Fruit fly (Drosophila melanogaster) Kc167 (cell line): Measurements from ENCODE around the gene CG31275.

Experiments
- Myc ChIP-seq: fragments of >200 bp; optimal IDR thresholded peaks from 2 replicates; lab custom pipeline; 2017; ENCODE audit warnings: missing external identifiers
- Sin3A ChIP-seq: fragments of >200 bp; optimal IDR thresholded peaks from 2 replicates; lab custom pipeline; 2018; ENCODE audit warnings: missing external identifiers
- h ChIP-seq: fragments of >200 bp; optimal IDR thresholded peaks from 3 replicates; lab custom pipeline; 2018; ENCODE audit warnings: missing external identifiers
- insv ChIP-seq: fragments of >200 bp; optimal IDR thresholded peaks from 3 replicates; lab custom pipeline; 2018; ENCODE audit warnings: missing external identifiers
- psq ChIP-seq: fragments of >200 bp; optimal IDR thresholded peaks from 2 replicates; lab custom pipeline; 2017; ENCODE audit warnings: missing external identifiers
- ttk ChIP-seq: sonication (Bioruptor generic); optimal IDR thresholded peaks from 2 replicates; lab custom pipeline; 2017; ENCODE audit warnings: missing external identifiers

Gene CG31275

dm6 chr3R:16750029-16750619 lies 1.0 kb downstream of the CG31275 start:
- TF ChIP-seq ttk (lab: Kevin White, UChicago) (no peak), psq (lab: Kevin White, UChicago) (no peak), Sin3A (lab: Kevin White, UChicago) (no peak), h (no peak), insv (lab: Kevin White, UChicago) (no peak), Myc (lab: Kevin White, UChicago) (no peak)

- TF ChIP-seq Myc (lab: Kevin White, UChicago) (no peak), h (no peak), psq (lab: Kevin White, UChicago) (no peak), ttk (lab: Kevin White, UChicago) (no peak), Sin3A (lab: Kevin White, UChicago) (no peak), insv (lab: Kevin White, UChicago) (no peak)
Observed at dm6 chr3R:16748558-16749172, 2.5 kb downstream of the CG31275 start.

- no peak for TF ChIP-seq ttk (lab: Kevin White, UChicago)
- TF ChIP-seq psq (lab: Kevin White, UChicago): no peak
- TF ChIP-seq h: no peak
- no peak for TF ChIP-seq insv (lab: Kevin White, UChicago)
- no peak for TF ChIP-seq Sin3A (lab: Kevin White, UChicago)
- TF ChIP-seq Myc (lab: Kevin White, UChicago): no peak
Observed at dm6 chr3R:16746785-16747184, 4.3 kb downstream of the CG31275 start.

dm6 chr3R:16745150-16745549 lies 6.0 kb downstream of the CG31275 start:
- TF ChIP-seq Myc (lab: Kevin White, UChicago) (no peak), psq (lab: Kevin White, UChicago) (no peak), Sin3A (lab: Kevin White, UChicago) (no peak), insv (lab: Kevin White, UChicago) (no peak), h (no peak), ttk (lab: Kevin White, UChicago) (no peak)

dm6 chr3R:16744290-16744689 lies 6.8 kb downstream of the CG31275 start:
- TF ChIP-seq Sin3A (lab: Kevin White, UChicago): no peak
- TF ChIP-seq h: no peak
- no peak for TF ChIP-seq psq (lab: Kevin White, UChicago)
- TF ChIP-seq insv (lab: Kevin White, UChicago): no peak
- TF ChIP-seq ttk (lab: Kevin White, UChicago): no peak
- no peak for TF ChIP-seq Myc (lab: Kevin White, UChicago)

- no peak for TF ChIP-seq insv (lab: Kevin White, UChicago)
- TF ChIP-seq ttk (lab: Kevin White, UChicago): no peak
- no peak for TF ChIP-seq Myc (lab: Kevin White, UChicago)
- TF ChIP-seq psq (lab: Kevin White, UChicago): no peak
- TF ChIP-seq Sin3A (lab: Kevin White, UChicago): no peak
Observed at dm6 chr3R:16743073-16743821, 7.9 kb downstream of the CG31275 start.

- TF ChIP-seq Myc (lab: Kevin White, UChicago): no peak
Observed at dm6 chr3R:16742278-16742677, 8.9 kb downstream of the CG31275 start.

dm6 chr3R:16735834-16736233 lies 15.3 kb downstream of the CG31275 start:
- TF ChIP-seq ttk (lab: Kevin White, UChicago): no peak
- TF ChIP-seq insv (lab: Kevin White, UChicago): no peak
- no peak for TF ChIP-seq Myc (lab: Kevin White, UChicago)
- no peak for TF ChIP-seq psq (lab: Kevin White, UChicago)
- TF ChIP-seq Sin3A (lab: Kevin White, UChicago): no peak
- no peak for TF ChIP-seq h

- no peak for TF ChIP-seq insv (lab: Kevin White, UChicago)
- no peak for TF ChIP-seq Myc (lab: Kevin White, UChicago)
- TF ChIP-seq psq (lab: Kevin White, UChicago): no peak
- no peak for TF ChIP-seq ttk (lab: Kevin White, UChicago)
- TF ChIP-seq h: no peak
- TF ChIP-seq Sin3A (lab: Kevin White, UChicago): no peak
Observed at dm6 chr3R:16734269-16734668, 16.9 kb downstream of the CG31275 start, which contains the start of gene Ubx. Ubx (minus strand) TSS chr3R:16734426.

- TF ChIP-seq insv (lab: Kevin White, UChicago): no peak
Observed at dm6 chr3R:16732387-16732786, 18.7 kb downstream of the CG31275 start.

- no peak for TF ChIP-seq Sin3A (lab: Kevin White, UChicago)
- TF ChIP-seq ttk (lab: Kevin White, UChicago): no peak
- TF ChIP-seq h: no peak
- TF ChIP-seq insv (lab: Kevin White, UChicago): no peak
- TF ChIP-seq psq (lab: Kevin White, UChicago): no peak
- TF ChIP-seq Myc (lab: Kevin White, UChicago): no peak
Observed at dm6 chr3R:16730715-16731114, 20.4 kb downstream of the CG31275 start.

- TF ChIP-seq Myc (lab: Kevin White, UChicago) (no peak), insv (lab: Kevin White, UChicago) (no peak), ttk (lab: Kevin White, UChicago) (no peak), h (no peak), psq (lab: Kevin White, UChicago) (no peak), Sin3A (lab: Kevin White, UChicago) (no peak)
Observed at dm6 chr3R:16723992-16724391, 27.1 kb downstream of the CG31275 start.
